Fruit fly (Drosophila melanogaster) whole organism, embryonic: ENCODE measurements around the gene CG13893.

Experiments
- Ada2b ChIP-seq: fragments of 200-800 bp; sonication (Bioruptor generic); IDR thresholded peaks from 2 replicates; pipeline ENCODE4 v1.3.6; 2022; ENCODE audit warnings: missing biosample characterization, missing genetic modification characterization
- Aef1 ChIP-seq: fragments of 200-800 bp; sonication (Bioruptor generic); IDR thresholded peaks from 3 replicates; pipeline ENCODE4 v1.3.6; 2022; ENCODE audit warnings: missing biosample characterization, missing genetic modification characterization
- Bteb2 ChIP-seq: fragments of 200-800 bp; sonication (Bioruptor generic); optimal IDR thresholded peaks from 2 replicates; lab custom pipeline; 2016; ENCODE audit warnings: missing biosample characterization, missing genetic modification characterization
- CG1024 ChIP-seq: fragments of 200-800 bp; sonication (Bioruptor generic); IDR thresholded peaks from 2 replicates; pipeline ENCODE4 v1.3.6; 2022; ENCODE audit warnings: missing biosample characterization, missing genetic modification characterization
- CG10979 ChIP-seq: fragments of 200-800 bp; sonication (Bioruptor generic); optimal IDR thresholded peaks from 2 replicates; lab custom pipeline; 2018; ENCODE audit warnings: missing biosample characterization, mild to moderate bottlenecking, missing genetic modification characterization, moderate library complexity
- CG13296 ChIP-seq: fragments of 200-800 bp; sonication (Bioruptor generic); optimal IDR thresholded peaks from 3 replicates; lab custom pipeline; 2018; ENCODE audit warnings: missing biosample characterization, mild to moderate bottlenecking, missing genetic modification characterization
- CG14441 ChIP-seq: fragments of 200-800 bp; sonication (Bioruptor generic); IDR thresholded peaks from 2 replicates; pipeline ENCODE4 v1.3.6; 2022; ENCODE audit warnings: missing biosample characterization, missing genetic modification characterization
- CG15011 ChIP-seq: fragments of 200-800 bp; sonication (Bioruptor generic); optimal IDR thresholded peaks from 3 replicates; lab custom pipeline; 2018; ENCODE audit warnings: missing biosample characterization, mild to moderate bottlenecking, missing genetic modification characterization
- CG15073 ChIP-seq: fragments of 200-800 bp; sonication (Bioruptor generic); optimal IDR thresholded peaks from 2 replicates; lab custom pipeline; 2016; ENCODE audit warnings: missing biosample characterization, missing genetic modification characterization
- CG15269 ChIP-seq: fragments of 200-800 bp; sonication (Bioruptor generic); optimal IDR thresholded peaks from 2 replicates; lab custom pipeline; 2018; ENCODE audit warnings: missing biosample characterization, mild to moderate bottlenecking, missing genetic modification characterization, moderate library complexity
- CG1603 ChIP-seq: fragments of 200-800 bp; sonication (Bioruptor generic); optimal IDR thresholded peaks from 2 replicates; lab custom pipeline; 2019; ENCODE audit warnings: missing biosample characterization, mild to moderate bottlenecking, missing genetic modification characterization, moderate library complexity
- CG16815 ChIP-seq: fragments of 200-800 bp; sonication (Bioruptor generic); optimal IDR thresholded peaks from 3 replicates; lab custom pipeline; 2017; ENCODE audit warnings: missing biosample characterization, mild to moderate bottlenecking, missing genetic modification characterization
- CG16863 ChIP-seq: fragments of 200-800 bp; sonication (Bioruptor generic); optimal IDR thresholded peaks from 3 replicates; lab custom pipeline; 2016; ENCODE audit warnings: missing biosample characterization, missing genetic modification characterization
- CG2120 ChIP-seq: fragments of 200-800 bp; sonication (Bioruptor generic); optimal IDR thresholded peaks from 3 replicates; lab custom pipeline; 2016; ENCODE audit warnings: missing biosample characterization, missing genetic modification characterization
- CG32772 ChIP-seq: fragments of 200-800 bp; sonication (Bioruptor generic); IDR thresholded peaks from 2 replicates; pipeline ENCODE4 v1.3.6; 2022; ENCODE audit warnings: missing biosample characterization, missing genetic modification characterization
- CG33213 ChIP-seq: fragments of 200-800 bp; sonication (Bioruptor generic); optimal IDR thresholded peaks from 3 replicates; lab custom pipeline; 2016; ENCODE audit warnings: missing biosample characterization, missing genetic modification characterization
- CG6175 ChIP-seq: fragments of 200-800 bp; sonication (Bioruptor generic); IDR thresholded peaks from 3 replicates; pipeline ENCODE4 v1.3.6; 2022; ENCODE audit warnings: missing biosample characterization, missing genetic modification characterization
- CG7357 ChIP-seq: fragments of 200-800 bp; sonication (Bioruptor generic); IDR thresholded peaks from 3 replicates; pipeline ENCODE4 v1.3.6; 2022; ENCODE audit warnings: missing biosample characterization, missing genetic modification characterization
- Dfd ChIP-seq, 2 experiments: fragments of >200 bp; optimal IDR thresholded peaks; 2 replicates each; lab custom pipeline; 2017; ENCODE audit warnings: missing biosample characterization in 2 of 2, missing genetic modification characterization in 2 of 2
- Dref ChIP-seq: fragments of 200-800 bp; sonication (Bioruptor generic); IDR thresholded peaks from 2 replicates; pipeline ENCODE4 v1.3.6; 2022; ENCODE audit warnings: missing biosample characterization, missing genetic modification characterization
- Gug ChIP-seq: fragments of 200-800 bp; sonication (Bioruptor generic); IDR thresholded peaks from 4 replicates; pipeline ENCODE4 v1.3.6; 2022; ENCODE audit warnings: missing biosample characterization, missing genetic modification characterization
- HLH4C ChIP-seq: fragments of 200-800 bp; sonication (Bioruptor generic); IDR thresholded peaks from 3 replicates; pipeline ENCODE4 v1.3.6; 2022; ENCODE audit warnings: missing biosample characterization, missing genetic modification characterization; ENCODE audit not compliant: partially characterized antibody
- Hsf ChIP-seq: fragments of 200-800 bp; sonication (Bioruptor generic); optimal IDR thresholded peaks from 3 replicates; lab custom pipeline; 2016; ENCODE audit warnings: missing biosample characterization, missing genetic modification characterization
- Oli ChIP-seq: fragments of 200-800 bp; sonication (Bioruptor generic); optimal IDR thresholded peaks from 2 replicates; lab custom pipeline; 2018; ENCODE audit warnings: missing biosample characterization, mild to moderate bottlenecking, missing genetic modification characterization, moderate library complexity
- Xrp1 ChIP-seq: fragments of 200-800 bp; sonication (Bioruptor generic); IDR thresholded peaks from 2 replicates; pipeline ENCODE4 v1.3.6; 2022; ENCODE audit warnings: missing biosample characterization, missing genetic modification characterization
- ase ChIP-seq: fragments of 200-800 bp; sonication (Bioruptor generic); IDR thresholded peaks from 3 replicates; pipeline ENCODE4 v1.3.6; 2022; ENCODE audit warnings: missing biosample characterization, missing genetic modification characterization
- bbx ChIP-seq: fragments of 200-800 bp; sonication (Bioruptor generic); IDR thresholded peaks from 2 replicates; pipeline ENCODE4 v1.3.6; 2022; ENCODE audit warnings: missing biosample characterization, missing genetic modification characterization; ENCODE audit not compliant: partially characterized antibody
- cato ChIP-seq: fragments of 200-800 bp; sonication (Bioruptor generic); optimal IDR thresholded peaks from 2 replicates; lab custom pipeline; 2016; ENCODE audit warnings: missing biosample characterization, missing genetic modification characterization, borderline replicate concordance
- cg ChIP-seq: fragments of 200-800 bp; sonication (Bioruptor generic); optimal IDR thresholded peaks from 3 replicates; lab custom pipeline; 2019; ENCODE audit warnings: missing biosample characterization, mild to moderate bottlenecking, missing genetic modification characterization, moderate library complexity
- chm ChIP-seq: fragments of 200-800 bp; sonication (Bioruptor generic); IDR thresholded peaks from 2 replicates; pipeline ENCODE4 v1.3.6; 2022; ENCODE audit warnings: missing biosample characterization, missing genetic modification characterization
- exex ChIP-seq: fragments of 200-800 bp; sonication (Bioruptor generic); optimal IDR thresholded peaks from 4 replicates; lab custom pipeline; 2018; ENCODE audit warnings: missing biosample characterization, mild to moderate bottlenecking, missing genetic modification characterization, moderate library complexity
- gcm2 ChIP-seq: fragments of 200-800 bp; sonication (Bioruptor generic); optimal IDR thresholded peaks from 2 replicates; lab custom pipeline; 2016; ENCODE audit warnings: missing biosample characterization, missing genetic modification characterization
- grau ChIP-seq: fragments of 200-800 bp; optimal IDR thresholded peaks from 3 replicates; lab custom pipeline; 2019; ENCODE audit warnings: missing biosample characterization, mild to moderate bottlenecking, missing genetic modification characterization, moderate library complexity
- gsb-n ChIP-seq: fragments of 200-800 bp; sonication (Bioruptor generic); optimal IDR thresholded peaks from 3 replicates; lab custom pipeline; 2018; ENCODE audit warnings: missing biosample characterization, mild to moderate bottlenecking, missing genetic modification characterization
- gt ChIP-seq: fragments of 200-800 bp; sonication (Bioruptor generic); IDR thresholded peaks from 2 replicates; pipeline ENCODE4 v1.3.6; 2022; ENCODE audit warnings: missing biosample characterization, missing genetic modification characterization
- ind ChIP-seq: fragments of 200-800 bp; sonication (Bioruptor generic); optimal IDR thresholded peaks from 3 replicates; lab custom pipeline; 2016; ENCODE audit warnings: missing biosample characterization, missing genetic modification characterization
- insv ChIP-seq, 2 experiments: fragments of 200-800 bp; sonication (Bioruptor generic); optimal IDR thresholded peaks; 3 replicates each; lab custom pipeline; 2016 to 2018; ENCODE audit warnings: missing biosample characterization in 2 of 2, missing genetic modification characterization in 2 of 2
- odd ChIP-seq: fragments of 200-800 bp; sonication (Bioruptor generic); optimal IDR thresholded peaks from 2 replicates; lab custom pipeline; 2017; ENCODE audit warnings: missing biosample characterization, mild to moderate bottlenecking, missing genetic modification characterization
- org-1 ChIP-seq: fragments of 200-800 bp; sonication (Bioruptor generic); optimal IDR thresholded peaks from 2 replicates; lab custom pipeline; 2017; ENCODE audit warnings: missing biosample characterization, missing genetic modification characterization
- pnt ChIP-seq: fragments of 200-800 bp; sonication (Bioruptor generic); optimal IDR thresholded peaks from 3 replicates; lab custom pipeline; 2016; ENCODE audit warnings: missing biosample characterization, missing genetic modification characterization
- sens ChIP-seq: fragments of 200-800 bp; sonication (Bioruptor generic); peaks from one replicate; lab custom pipeline; 2016; ENCODE audit warnings: missing biosample characterization, missing genetic modification characterization
- sisA ChIP-seq: fragments of 200-800 bp; sonication (Bioruptor generic); IDR thresholded peaks from 2 replicates; pipeline ENCODE4 v1.3.6; 2022; ENCODE audit warnings: missing biosample characterization, missing genetic modification characterization
- sqz ChIP-seq: fragments of 200-800 bp; sonication (Bioruptor generic); optimal IDR thresholded peaks from 3 replicates; lab custom pipeline; 2018; ENCODE audit warnings: missing biosample characterization, mild to moderate bottlenecking, missing genetic modification characterization
- ssp ChIP-seq: fragments of 200-800 bp; sonication (Bioruptor generic); IDR thresholded peaks from 2 replicates; pipeline ENCODE4 v1.3.6; 2022; ENCODE audit warnings: missing biosample characterization, missing genetic modification characterization
- tin ChIP-seq: fragments of 200-800 bp; sonication (Bioruptor generic); optimal IDR thresholded peaks from 3 replicates; lab custom pipeline; 2016; ENCODE audit warnings: missing biosample characterization, missing genetic modification characterization
- tio ChIP-seq: fragments of 200-800 bp; sonication (Bioruptor generic); optimal IDR thresholded peaks from 2 replicates; lab custom pipeline; 2017; ENCODE audit warnings: missing biosample characterization, missing genetic modification characterization, inconsistent platforms
- trh ChIP-seq: fragments of 200-800 bp; sonication (Bioruptor generic); optimal IDR thresholded peaks from 2 replicates; lab custom pipeline; 2016; ENCODE audit warnings: missing biosample characterization, missing genetic modification characterization
- unpg ChIP-seq: fragments of 200-800 bp; sonication (Bioruptor generic); optimal IDR thresholded peaks from 3 replicates; lab custom pipeline; 2018; ENCODE audit warnings: missing biosample characterization, mild to moderate bottlenecking, missing genetic modification characterization, moderate library complexity
- wdn ChIP-seq: fragments of 200-800 bp; sonication (Bioruptor generic); IDR thresholded peaks from 2 replicates; pipeline ENCODE4 v1.3.6; 2022; ENCODE audit warnings: missing biosample characterization, missing genetic modification characterization
- zfh1 ChIP-seq: fragments of 200-800 bp; sonication (Bioruptor generic); IDR thresholded peaks from 3 replicates; pipeline ENCODE4 v1.3.6; 2022; ENCODE audit warnings: missing biosample characterization, missing genetic modification characterization
- zfh2 ChIP-seq: fragments of 200-800 bp; sonication (Bioruptor generic); optimal IDR thresholded peaks from 2 replicates; lab custom pipeline; 2016; ENCODE audit warnings: missing biosample characterization, missing genetic modification characterization

Gene CG13893

DNA sequence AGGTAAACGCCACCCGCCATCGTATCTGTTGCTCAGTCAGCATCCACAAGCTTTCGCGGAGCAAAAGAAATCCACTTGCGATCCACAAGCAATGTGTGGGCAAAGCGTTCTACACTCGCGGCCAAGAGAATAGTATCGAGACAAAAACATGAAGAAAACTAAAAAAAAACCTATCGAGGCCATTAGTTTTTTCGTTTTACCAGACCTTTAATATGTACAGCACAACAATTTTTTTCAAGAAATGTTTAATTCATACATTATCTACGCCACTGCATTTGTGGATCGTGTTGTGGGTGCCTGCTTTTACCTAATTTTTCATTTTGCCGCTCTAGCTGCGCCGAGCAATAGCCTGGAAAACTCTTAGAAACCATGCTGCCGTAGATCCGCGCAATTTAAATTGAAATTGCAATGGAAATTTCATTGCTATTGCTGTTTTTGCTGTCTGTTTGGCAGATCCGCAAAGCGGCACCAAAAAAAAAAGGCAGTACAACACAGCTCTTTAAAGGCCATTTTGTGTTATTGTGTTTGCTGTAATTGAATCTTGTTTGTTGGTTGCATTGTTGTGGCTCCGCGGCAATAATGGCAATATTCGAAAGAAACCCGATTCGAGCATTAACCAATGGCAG is 40.7 kb downstream of the CG13893 start (continued):
- TF ChIP-seq Aef1 (GFP tag; lab: Robert Waterston, UW), result no peak
- TF ChIP-seq cg (GFP tag; lab: Kevin White, UChicago), result no peak
- TF ChIP-seq CG7357, result 0 out of 3 replicates have a peak, but pooled peaks have one; percentile 43
- TF ChIP-seq ssp (GFP tag; lab: Robert Waterston, UW), result peak; percentile 33; the same call in 1 of the 2 replicates
- TF ChIP-seq sisA (GFP tag; lab: Robert Waterston, UW), result peak; percentile 68
- TF ChIP-seq CG15011 (GFP tag; lab: Kevin White, UChicago), result no peak
- 0 out of 3 replicates have a peak, but pooled peaks have one; percentile 33 for TF ChIP-seq ase (GFP tag; lab: Robert Waterston, UW)
- TF ChIP-seq cato (GFP tag; lab: Kevin White, UChicago), result peak; percentile 21
- peak; percentile 4 for TF ChIP-seq CG16863 (GFP tag; lab: Kevin White, UChicago)
- TF ChIP-seq CG1603 (tag; lab: Kevin White, UChicago), result peak; percentile 65
- TF ChIP-seq Dfd (GFP tag; optimal IDR thresholded peaks at IDR 0.05; lab: Kevin White, UChicago), result no peak
- TF ChIP-seq trh (GFP tag; lab: Kevin White, UChicago), result no peak
- peak; percentile 6; the same call in 1 of the 4 replicates for TF ChIP-seq Gug (GFP tag; lab: Robert Waterston, UW)
- peak; percentile 21 for TF ChIP-seq gcm2 (GFP tag; lab: Kevin White, UChicago)
- peak; percentile 39 for TF ChIP-seq org-1 (GFP tag; lab: Kevin White, UChicago)
- TF ChIP-seq CG6175 (GFP tag; lab: Robert Waterston, UW), result no peak
- no peak for TF ChIP-seq Dref (GFP tag; lab: Robert Waterston, UW)
- TF ChIP-seq ind (GFP tag; lab: Kevin White, UChicago), result peak; percentile 60
- peak; percentile 39 for TF ChIP-seq gsb-n (tag; lab: Kevin White, UChicago)
- peak; percentile 36 for TF ChIP-seq CG2120 (GFP tag; lab: Kevin White, UChicago)
- no peak for TF ChIP-seq insv (GFP tag; optimal IDR thresholded peaks at IDR 0.05; lab: Kevin White, UChicago)
- peak; percentile 1 for TF ChIP-seq exex
- TF ChIP-seq CG15073 (GFP tag; lab: Kevin White, UChicago), result no peak
- peak; percentile 62; the same call in 1 of the 2 replicates for TF ChIP-seq chm (GFP tag; lab: Robert Waterston, UW)
- TF ChIP-seq CG16815, result no peak
- TF ChIP-seq HLH4C (GFP tag; lab: Robert Waterston, UW), result no peak
- TF ChIP-seq wdn (GFP tag; lab: Robert Waterston, UW), result no peak
- peak; percentile 59 for TF ChIP-seq grau (tag; lab: Kevin White, UChicago)
- peak; percentile 71 for TF ChIP-seq tin
- peak; percentile 74 for TF ChIP-seq CG32772 (GFP tag; lab: Robert Waterston, UW)
- peak; percentile 71 for TF ChIP-seq Ada2b (GFP tag; lab: Robert Waterston, UW)
- peak; percentile 83 for TF ChIP-seq zfh1 (GFP tag; lab: Robert Waterston, UW)
- TF ChIP-seq Xrp1 (GFP tag; lab: Robert Waterston, UW), result peak; percentile 85
- TF ChIP-seq CG33213 (GFP tag; lab: Kevin White, UChicago), result peak; percentile 4
- peak; percentile 68 for TF ChIP-seq CG14441 (GFP tag; lab: Robert Waterston, UW)
- TF ChIP-seq bbx (GFP tag; lab: Robert Waterston, UW), result no peak
- no peak for TF ChIP-seq gt
- TF ChIP-seq odd (GFP tag; lab: Kevin White, UChicago), result peak; percentile 38
- peak; percentile 62 for TF ChIP-seq Oli (tag; lab: Kevin White, UChicago)
- peak; percentile 42 for TF ChIP-seq pnt
- peak; percentile 69 for TF ChIP-seq CG10979 (tag; lab: Kevin White, UChicago)
- TF ChIP-seq CG15269 (tag; lab: Kevin White, UChicago), result peak; percentile 68
- peak; percentile 7 for TF ChIP-seq Bteb2 (GFP tag; lab: Kevin White, UChicago)
- TF ChIP-seq zfh2 (GFP tag; lab: Kevin White, UChicago), result no peak
- peak; percentile 41; the same call in 1 of the 2 replicates for TF ChIP-seq CG1024
- peak; percentile 52 for TF ChIP-seq CG13296 (GFP tag; lab: Kevin White, UChicago)
- peak; percentile 4 for TF ChIP-seq sqz (GFP tag; lab: Kevin White, UChicago)
- TF ChIP-seq sens (GFP tag; lab: Kevin White, UChicago), result peak; percentile 87
- TF ChIP-seq Hsf, result peak; percentile 51
- TF ChIP-seq tio (GFP tag; lab: Kevin White, UChicago), result no peak
- TF ChIP-seq unpg (GFP tag; lab: Kevin White, UChicago), result peak; percentile 74
